Fruit fly (Drosophila melanogaster): ENCODE data around the gene up.
A peak's percentile ranks its signal among the peaks of the same experiment; 100 is the strongest.

The up gene

dm6 chrX:13616417-13617050, 14.2 kb upstream of the up start, which contains the start of the genes tth and Tango2 (continued):
- peak; percentile 75 for TF ChIP-seq CG3281 (GFP tag; optimal IDR thresholded peaks at IDR 0.05)
- peak; percentile 84 for TF ChIP-seq scrt (GFP tag; optimal IDR thresholded peaks at IDR 0.05)
- TF ChIP-seq CG15601 (tag; optimal IDR thresholded peaks at IDR 0.05), result peak; percentile 68
- TF ChIP-seq CG4282 (GFP tag; optimal IDR thresholded peaks at IDR 0.05), result no peak
- TF ChIP-seq CG42726 (GFP tag; IDR thresholded peaks at IDR 0.05; ENCODE audit: partially characterized antibody), result no peak
- TF ChIP-seq CG3726 (GFP tag; IDR thresholded peaks at IDR 0.05), result 0 out of 3 replicates have a peak, but pooled peaks have one; percentile 32
- TF ChIP-seq CG5180 (GFP tag; optimal IDR thresholded peaks at IDR 0.05), result no peak
- no peak for TF ChIP-seq tup (GFP tag; optimal IDR thresholded peaks at IDR 0.05)
- no peak for TF ChIP-seq disco-r (GFP tag; optimal IDR thresholded peaks at IDR 0.05)
- peak; percentile 70 for TF ChIP-seq CG2712 (tag; optimal IDR thresholded peaks at IDR 0.05)
- no peak for TF ChIP-seq Deaf1 (tag; optimal IDR thresholded peaks at IDR 0.05)
- no peak for TF ChIP-seq CG12104 (GFP tag; optimal IDR thresholded peaks at IDR 0.05)
- TF ChIP-seq Atf3 (GFP tag; optimal IDR thresholded peaks at IDR 0.05), result peak; percentile 58
- no peak for TF ChIP-seq Opbp (GFP tag; IDR thresholded peaks at IDR 0.05; ENCODE audit: partially characterized antibody)
- peak; percentile 57 for TF ChIP-seq shn (GFP tag; optimal IDR thresholded peaks at IDR 0.05)
- TF ChIP-seq BEAF-32 (GFP tag; optimal IDR thresholded peaks at IDR 0.05), result peak; percentile 80
- TF ChIP-seq mirr (GFP tag; optimal IDR thresholded peaks at IDR 0.05), result no peak
- peak; percentile 64 for TF ChIP-seq fd3F (GFP tag; optimal IDR thresholded peaks at IDR 0.05)
- TF ChIP-seq salm (tag; optimal IDR thresholded peaks at IDR 0.05), result peak; percentile 51
- peak; percentile 27 for TF ChIP-seq kay (GFP tag; optimal IDR thresholded peaks at IDR 0.05)
- peak; percentile 43 for TF ChIP-seq fd96Cb (tag; optimal IDR thresholded peaks at IDR 0.05)
- peak; percentile 74; the same call in 2 of the 3 replicates for TF ChIP-seq zfh1 (GFP tag; IDR thresholded peaks at IDR 0.05)
- no peak; the same call in 2 of the 3 replicates for TF ChIP-seq zen2 (GFP tag; IDR thresholded peaks at IDR 0.05; ENCODE audit: partially characterized antibody)
- no peak for TF ChIP-seq hth (optimal IDR thresholded peaks at IDR 0.05)
- peak; percentile 20 for TF ChIP-seq CG8359 (GFP tag; optimal IDR thresholded peaks at IDR 0.05; ENCODE audit: borderline replicate concordance)
- TF ChIP-seq CG15011 (GFP tag; optimal IDR thresholded peaks at IDR 0.05), result no peak
- peak; percentile 52 for TF ChIP-seq gsb (GFP tag; IDR thresholded peaks at IDR 0.05)
- TF ChIP-seq CG4854 (GFP tag; optimal IDR thresholded peaks at IDR 0.05), result peak; percentile 3
- peak; percentile 70 for TF ChIP-seq CG6689 (GFP tag; IDR thresholded peaks at IDR 0.05)
- no peak for TF ChIP-seq CG5953 (GFP tag; IDR thresholded peaks at IDR 0.05)
- TF ChIP-seq lola (GFP tag; optimal IDR thresholded peaks at IDR 0.05), result peak in 1 of 3 experiments; percentile 49
- TF ChIP-seq Bdp1 (GFP tag; optimal IDR thresholded peaks at IDR 0.05), result peak; percentile 44
- TF ChIP-seq Poxn (GFP tag; IDR thresholded peaks at IDR 0.05), result peak; percentile 60
- TF ChIP-seq maf-S (GFP tag; optimal IDR thresholded peaks at IDR 0.05), result peak; percentile 44
- TF ChIP-seq ash1 (GFP tag; optimal IDR thresholded peaks at IDR 0.05), result no peak
- peak; percentile 20 for TF ChIP-seq cg (GFP tag; optimal IDR thresholded peaks at IDR 0.05)
- no peak for TF ChIP-seq chinmo (GFP tag; IDR thresholded peaks at IDR 0.05; ENCODE audit: partially characterized antibody)
- TF ChIP-seq pros (GFP tag; optimal IDR thresholded peaks at IDR 0.05), result no peak
- 0 out of 2 replicates have a peak, but pooled peaks have one; percentile 16 for TF ChIP-seq CG2129 (GFP tag; IDR thresholded peaks at IDR 0.05; ENCODE audit: partially characterized antibody)
- TF ChIP-seq Sin3A (optimal IDR thresholded peaks at IDR 0.05), result peak; percentile 94
- no peak for TF ChIP-seq luna (GFP tag; optimal IDR thresholded peaks at IDR 0.05)
- TF ChIP-seq usp (GFP tag; optimal IDR thresholded peaks at IDR 0.05), result no peak
- TF ChIP-seq CG4730 (GFP tag; IDR thresholded peaks at IDR 0.05), result no peak
- TF ChIP-seq CG6175 (GFP tag; IDR thresholded peaks at IDR 0.05), result peak; percentile 42; the same call in 1 of the 3 replicates
- TF ChIP-seq jigr1 (GFP tag; IDR thresholded peaks at IDR 0.05), result no peak
- no peak for TF ChIP-seq CG33557 (GFP tag; optimal IDR thresholded peaks at IDR 0.05)
- TF ChIP-seq Usf (GFP tag; optimal IDR thresholded peaks at IDR 0.05), result peak; percentile 38
- TF ChIP-seq Trl (optimal IDR thresholded peaks at IDR 0.05), result no peak
- peak; percentile 68 for TF ChIP-seq Trl (GFP tag; optimal IDR thresholded peaks at IDR 0.05)
- TF ChIP-seq Atf-2 (GFP tag; optimal IDR thresholded peaks at IDR 0.05), result peak; percentile 49
